Worm (Caenorhabditis elegans): Measurements from ENCODE around the gene fipr-21.

Gene fipr-21

DNA sequence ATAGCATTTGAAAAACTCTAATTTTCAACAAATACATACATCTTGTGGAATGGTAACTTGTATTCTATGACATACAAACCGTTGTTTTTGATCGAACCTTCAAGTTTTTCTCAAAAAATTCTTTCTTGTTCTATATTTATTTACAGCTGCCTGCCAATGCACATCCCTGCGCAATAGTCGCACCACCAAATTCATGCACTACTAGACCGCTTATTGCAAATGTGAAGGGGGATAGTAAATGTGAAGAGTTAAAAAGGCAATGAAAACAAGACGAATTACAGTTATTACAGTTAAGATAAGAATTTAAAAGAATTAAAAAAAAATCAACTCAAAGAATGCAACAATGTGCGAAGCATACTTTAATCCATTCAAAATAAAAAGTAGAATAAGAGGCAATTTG, 49.5 kb downstream of the fipr-21 start:
- TF ChIP-seq pag-3 (tag; optimal IDR thresholded peaks at IDR 0.05; ENCODE audit: borderline replicate concordance, insufficient read depth) (no peak), hpl-2 (GFP tag; optimal IDR thresholded peaks at IDR 0.05) (no peak), fkh-8 (tag; optimal IDR thresholded peaks at IDR 0.05) (no peak), F16B12.6 (tag; optimal IDR thresholded peaks at IDR 0.05) (no peak), lin-15B (tag; optimal IDR thresholded peaks at IDR 0.05) (no peak), zip-4 (GFP tag; optimal IDR thresholded peaks at IDR 0.05) (no peak), egl-13 (tag; optimal IDR thresholded peaks at IDR 0.05) (no peak), pax-3 (tag; optimal IDR thresholded peaks at IDR 0.05) (no peak), pqm-1 (tag; optimal IDR thresholded peaks at IDR 0.05) (no peak), mab-9 (GFP tag; IDR thresholded peaks at IDR 0.05) (no peak), egl-27 (tag; optimal IDR thresholded peaks at IDR 0.05) (no peak)
